Fruit fly (Drosophila melanogaster) whole organism, pupa: ENCODE data around the gene dmrt93B.

Experiments used
- CG13204 ChIP-seq: fragments of 200-800 bp; sonication (Bioruptor generic); optimal IDR thresholded peaks from 2 replicates; lab custom pipeline; 2018; ENCODE audit warnings: missing biosample characterization, mild to moderate bottlenecking, missing genetic modification characterization, moderate library complexity
- CG15710 ChIP-seq: fragments of 200-800 bp; sonication (Bioruptor generic); optimal IDR thresholded peaks from 2 replicates; lab custom pipeline; 2018; ENCODE audit warnings: missing biosample characterization, mild to moderate bottlenecking, missing genetic modification characterization, moderate library complexity
- CG17806 ChIP-seq: fragments of 200-800 bp; sonication (Bioruptor generic); optimal IDR thresholded peaks from 2 replicates; lab custom pipeline; 2018; ENCODE audit warnings: missing biosample characterization, mild to moderate bottlenecking, missing genetic modification characterization, moderate library complexity
- CG32121 ChIP-seq: fragments of 200-800 bp; sonication (Bioruptor generic); IDR thresholded peaks from 2 replicates; pipeline ENCODE4 v1.3.6; 2022; ENCODE audit warnings: missing biosample characterization, missing genetic modification characterization
- CG4496 ChIP-seq: fragments of 200-800 bp; sonication (Bioruptor generic); IDR thresholded peaks from 3 replicates; pipeline ENCODE4 v1.3.6; 2022; ENCODE audit warnings: missing biosample characterization, missing genetic modification characterization
- CG9948 ChIP-seq: fragments of 200-800 bp; sonication (Bioruptor generic); optimal IDR thresholded peaks from 2 replicates; lab custom pipeline; 2018; ENCODE audit warnings: missing biosample characterization, mild to moderate bottlenecking, missing genetic modification characterization, moderate library complexity
- EcR ChIP-seq: fragments of 200-800 bp; sonication (Bioruptor generic); optimal IDR thresholded peaks from 3 replicates; lab custom pipeline; 2019; ENCODE audit warnings: missing biosample characterization, missing genetic modification characterization, mild to moderate bottlenecking, moderate library complexity, missing genetic modification reagents
- Ets98B ChIP-seq: fragments of 200-800 bp; sonication (Bioruptor generic); IDR thresholded peaks from 2 replicates; pipeline ENCODE4 v1.3.6; 2022; ENCODE audit warnings: missing biosample characterization, missing genetic modification characterization
- fd96Ca ChIP-seq: fragments of 200-800 bp; sonication (Bioruptor generic); IDR thresholded peaks from 3 replicates; pipeline ENCODE4 v1.3.6; 2022; ENCODE audit warnings: missing biosample characterization, missing genetic modification characterization

dm6 chr3R:21057519-21057918 is 16.3 kb upstream of the dmrt93B start:
- TF ChIP-seq CG4496 (GFP tag; lab: Robert Waterston, UW) (no peak), EcR (no peak), fd96Ca (GFP tag; lab: Robert Waterston, UW) (no peak), Ets98B (GFP tag; lab: Robert Waterston, UW) (no peak), CG9948 (no peak), CG15710 (tag; lab: Kevin White, UChicago) (no peak), CG17806 (tag; lab: Kevin White, UChicago) (no peak), CG13204 (GFP tag; lab: Kevin White, UChicago) (no peak), CG32121 (no peak)
